Fruit fly (Drosophila melanogaster): ENCODE results near the gene norpA.

The norpA gene

dm6 chrX:4324781-4325180 lies 2.4 kb downstream of the norpA start (continued):
- peak; percentile 100 for TF ChIP-seq CG32532 (GFP tag; IDR thresholded peaks at IDR 0.05)
- TF ChIP-seq CG1832 (GFP tag; optimal IDR thresholded peaks at IDR 0.05): peak; percentile 23
- peak; percentile 97 for TF ChIP-seq CG33213 (GFP tag; optimal IDR thresholded peaks at IDR 0.05)
- peak; percentile 84 for TF ChIP-seq abd-A (tag; optimal IDR thresholded peaks at IDR 0.05)
- TF ChIP-seq CG18619 (GFP tag; optimal IDR thresholded peaks at IDR 0.05): peak; percentile 98
- TF ChIP-seq disco-r (GFP tag; optimal IDR thresholded peaks at IDR 0.05): peak; percentile 96
- peak; percentile 99 for TF ChIP-seq CG17612 (GFP tag; IDR thresholded peaks at IDR 0.05)
- peak; percentile 100 for TF ChIP-seq Med (GFP tag)
- TF ChIP-seq Dp (GFP tag; optimal IDR thresholded peaks at IDR 0.05): peak; percentile 24
- peak; percentile 94 for TF ChIP-seq shn (GFP tag; optimal IDR thresholded peaks at IDR 0.05)
- TF ChIP-seq Rx (GFP tag; IDR thresholded peaks at IDR 0.05): peak; percentile 97
- peak; percentile 96 for TF ChIP-seq croc (GFP tag; conservative IDR thresholded peaks at IDR 0.05)
- TF ChIP-seq H15 (GFP tag; IDR thresholded peaks at IDR 0.05): peak; percentile 98
- 0 out of 2 replicates have a peak, but pooled peaks have one; percentile 30 for TF ChIP-seq unc-4 (GFP tag; IDR thresholded peaks at IDR 0.05; ENCODE audit: partially characterized antibody)
- peak; percentile 98 for TF ChIP-seq stc (GFP tag; IDR thresholded peaks at IDR 0.05)
- TF ChIP-seq repo (GFP tag; optimal IDR thresholded peaks at IDR 0.05): peak; percentile 97
- TF ChIP-seq sd (tag; optimal IDR thresholded peaks at IDR 0.05): peak; percentile 93
- peak; percentile 93 for TF ChIP-seq twi (tag; optimal IDR thresholded peaks at IDR 0.05)
- TF ChIP-seq Bteb2 (GFP tag; optimal IDR thresholded peaks at IDR 0.05): peak; percentile 98
- no peak for TF ChIP-seq hb (GFP tag; IDR thresholded peaks at IDR 0.05; ENCODE audit: partially characterized antibody)
- TF ChIP-seq CG6272 (GFP tag; IDR thresholded peaks at IDR 0.05): peak; percentile 99
- TF ChIP-seq crp (GFP tag; optimal IDR thresholded peaks at IDR 0.05): peak in 1 of 2 experiments; percentile 66
- peak; percentile 94 for TF ChIP-seq CG18476 (GFP tag; optimal IDR thresholded peaks at IDR 0.05)
- TF ChIP-seq CG9797 (GFP tag; optimal IDR thresholded peaks at IDR 0.05): peak; percentile 43
- peak; percentile 98 for TF ChIP-seq ems (GFP tag; optimal IDR thresholded peaks at IDR 0.05)
- peak; percentile 81 for TF ChIP-seq CG14710 (tag; optimal IDR thresholded peaks at IDR 0.05)
- peak; percentile 99 for TF ChIP-seq Awh (GFP tag; IDR thresholded peaks at IDR 0.05)
- TF ChIP-seq CG2889 (GFP tag; IDR thresholded peaks at IDR 0.05): peak; percentile 99
- peak; percentile 99 for TF ChIP-seq seq (GFP tag; IDR thresholded peaks at IDR 0.05)
- peak; percentile 99 for TF ChIP-seq ken (GFP tag; IDR thresholded peaks at IDR 0.05)
- TF ChIP-seq CG12744 (GFP tag; optimal IDR thresholded peaks at IDR 0.05): peak; percentile 98
- peak; percentile 96 for TF ChIP-seq CG4617 (GFP tag; optimal IDR thresholded peaks at IDR 0.05; ENCODE audit: borderline replicate concordance)
- TF ChIP-seq chif (GFP tag; optimal IDR thresholded peaks at IDR 0.05): peak; percentile 98
- peak; percentile 95 for TF ChIP-seq CG10959 (GFP tag; IDR thresholded peaks at IDR 0.05)
- TF ChIP-seq CG9609 (GFP tag; optimal IDR thresholded peaks at IDR 0.05): peak; percentile 98
- peak; percentile 96 for TF ChIP-seq CG4404 (GFP tag; IDR thresholded peaks at IDR 0.05)
- peak; percentile 98 for TF ChIP-seq C15 (GFP tag; IDR thresholded peaks at IDR 0.05)
- peak; percentile 95 for TF ChIP-seq CkIIα-i1 (GFP tag; IDR thresholded peaks at IDR 0.05)
- TF ChIP-seq CG15073 (GFP tag; optimal IDR thresholded peaks at IDR 0.05): peak; percentile 88
- peak; percentile 98 for TF ChIP-seq dmrt99B (tag; optimal IDR thresholded peaks at IDR 0.05)
- TF ChIP-seq eve (GFP tag; optimal IDR thresholded peaks at IDR 0.05): peak in 1 of 2 experiments; percentile 96
- no peak for TF ChIP-seq Tbp (GFP tag; optimal IDR thresholded peaks at IDR 0.05)
- peak; percentile 97 for TF ChIP-seq CG11504 (tag; optimal IDR thresholded peaks at IDR 0.05)
- peak; percentile 98 for TF ChIP-seq Xbp1 (GFP tag; optimal IDR thresholded peaks at IDR 0.05)
- no peak for TF ChIP-seq Stat92E (GFP tag; optimal IDR thresholded peaks at IDR 0.05)
- peak; percentile 98 for TF ChIP-seq CG3726 (GFP tag; IDR thresholded peaks at IDR 0.05)
- TF ChIP-seq CG18011 (GFP tag; optimal IDR thresholded peaks at IDR 0.05): peak; percentile 91
- TF ChIP-seq Asciz (GFP tag; optimal IDR thresholded peaks at IDR 0.05): peak; percentile 93
- TF ChIP-seq al (GFP tag; IDR thresholded peaks at IDR 0.05): peak; percentile 99
- peak; percentile 96 for TF ChIP-seq CG6683 (GFP tag; optimal IDR thresholded peaks at IDR 0.05)
- peak; percentile 98 for TF ChIP-seq CG5953 (GFP tag; IDR thresholded peaks at IDR 0.05)

Measured in whole organism, embryonic.